Worm (Caenorhabditis elegans) whole organism, mixed stage, embryonic: ENCODE data around the gene C16D9.8.

Source experiments
- bed-3 ChIP-seq: fragments of 200-800 bp; sonication (Bioruptor generic); optimal IDR thresholded peaks from 3 replicates; lab custom pipeline; 2018; ENCODE audit warnings: mild to moderate bottlenecking, missing genetic modification characterization, moderate library complexity, missing compliant biosample characterization
- ceh-83 ChIP-seq: fragments of 200-800 bp; sonication (Bioruptor generic); optimal IDR thresholded peaks from 2 replicates; lab custom pipeline; 2018; ENCODE audit warnings: mild to moderate bottlenecking, missing genetic modification characterization, missing compliant biosample characterization
- ces-1 ChIP-seq: fragments of 150-350 bp; optimal IDR thresholded peaks from 2 replicates; lab custom pipeline; 2014; ENCODE audit warnings: missing biosample characterization, missing genetic modification reagents, missing genetic modification characterization
- drap-1 ChIP-seq: fragments of 200-800 bp; sonication (Bioruptor generic); optimal IDR thresholded peaks from 3 replicates; lab custom pipeline; 2018; ENCODE audit warnings: mild to moderate bottlenecking, missing genetic modification characterization, missing compliant biosample characterization
- elt-1 ChIP-seq: sonication (generic microtip); optimal IDR thresholded peaks from 2 replicates; lab custom pipeline; 2017; ENCODE audit warnings: missing genetic modification characterization, mild to moderate bottlenecking, missing compliant biosample characterization, antibody characterized with exemption, moderate library complexity, borderline replicate concordance; ENCODE audit not compliant: insufficient read depth
- elt-3 ChIP-seq: fragments of 150-350 bp; optimal IDR thresholded peaks from 2 replicates; lab custom pipeline; 2014; ENCODE audit warnings: missing biosample characterization, missing genetic modification characterization
- lin-13 ChIP-seq: fragments of 150-350 bp; optimal IDR thresholded peaks from 2 replicates; lab custom pipeline; 2014; ENCODE audit warnings: missing biosample characterization, missing genetic modification characterization
- mls-2 ChIP-seq: sonication (generic microtip); optimal IDR thresholded peaks from 2 replicates; lab custom pipeline; 2016; ENCODE audit warnings: mild to moderate bottlenecking, missing genetic modification characterization, moderate library complexity, missing compliant biosample characterization
- nhr-12 ChIP-seq: fragments of 150-350 bp; optimal IDR thresholded peaks from 2 replicates; lab custom pipeline; 2014; ENCODE audit warnings: missing biosample characterization, missing genetic modification characterization
- nhr-28 ChIP-seq: fragments of 150-350 bp; optimal IDR thresholded peaks from 2 replicates; lab custom pipeline; 2014; ENCODE audit warnings: missing biosample characterization, missing genetic modification characterization
- nhr-76 ChIP-seq: sonication (generic microtip); optimal IDR thresholded peaks from 2 replicates; lab custom pipeline; 2017; ENCODE audit warnings: missing biosample characterization, missing genetic modification characterization
- snpc-4 ChIP-seq: fragments of 150-350 bp; optimal IDR thresholded peaks from 2 replicates; lab custom pipeline; 2014; ENCODE audit warnings: missing biosample characterization, missing genetic modification characterization
- unc-39 ChIP-seq: fragments of 150-350 bp; optimal IDR thresholded peaks from 2 replicates; lab custom pipeline; 2014; ENCODE audit warnings: missing biosample characterization, missing genetic modification characterization
- ztf-11 ChIP-seq: fragments of 150-350 bp; optimal IDR thresholded peaks from 2 replicates; lab custom pipeline; 2014; ENCODE audit warnings: missing biosample characterization, missing genetic modification characterization

ce11 chrV:8263941-8264340, 575 bp upstream of the C16D9.8 start, which contains the start of gene C16D9.9:
- TF ChIP-seq lin-13 (tag; lab: Kevin White, UChicago): no peak
- no peak for TF ChIP-seq ztf-11 (tag; lab: Kevin White, UChicago)
- TF ChIP-seq unc-39: no peak
- no peak for TF ChIP-seq nhr-12
- no peak for TF ChIP-seq nhr-76 (tag; lab: Kevin White, UChicago)
- no peak for TF ChIP-seq snpc-4 (tag; lab: Kevin White, UChicago)
- no peak for TF ChIP-seq elt-3 (tag; lab: Kevin White, UChicago)
- no peak for TF ChIP-seq bed-3
- no peak for TF ChIP-seq drap-1
- no peak for TF ChIP-seq mls-2 (tag; lab: Kevin White, UChicago)
- no peak for TF ChIP-seq nhr-28 (tag; lab: Kevin White, UChicago)
- no peak for TF ChIP-seq ceh-83 (GFP tag; lab: Kevin White, UChicago)
- TF ChIP-seq ces-1 (GFP tag; lab: Kevin White, UChicago): no peak
- no peak for TF ChIP-seq elt-1 (tag; lab: Kevin White, UChicago)
